Worm (Caenorhabditis elegans): ENCODE measurements around the gene F10E7.11.

ce11 chrII:7111657-7112049 is 11.0 kb downstream of the F10E7.11 start, which contains the start of gene F10E7.5:
- TF ChIP-seq unc-62 (GFP tag; optimal IDR thresholded peaks at IDR 0.05) (no peak), pqm-1 (tag; optimal IDR thresholded peaks at IDR 0.05) (no peak), egl-27 (tag; optimal IDR thresholded peaks at IDR 0.05) (no peak), ZK546.5 (tag; optimal IDR thresholded peaks at IDR 0.05) (no peak), elt-2 (tag; optimal IDR thresholded peaks at IDR 0.05) (no peak), ceh-82 (tag; optimal IDR thresholded peaks at IDR 0.05) (peak; percentile 11), lin-39 (tag; optimal IDR thresholded peaks at IDR 0.05) (peak; percentile 27), pha-4 (tag; optimal IDR thresholded peaks at IDR 0.05) (no peak), skn-1 (tag; optimal IDR thresholded peaks at IDR 0.05) (peak; percentile 3), aly-2 (tag; optimal IDR thresholded peaks at IDR 0.05) (no peak), nhr-28 (tag; optimal IDR thresholded peaks at IDR 0.05) (no peak), snpc-4 (tag; optimal IDR thresholded peaks at IDR 0.05) (peak; percentile 41)
